Worm (Caenorhabditis elegans) whole organism, young adult: ENCODE data around the gene hpo-10.

Experiments used
- B0019.2 ChIP-seq: fragments of 200-800 bp; sonication (Bioruptor generic); conservative IDR thresholded peaks from 2 replicates; pipeline ENCODE4 v1.3.6; 2022; ENCODE audit warnings: missing genetic modification reagents, missing genetic modification characterization, missing compliant biosample characterization
- B0035.1 ChIP-seq: sonication (generic microtip); optimal IDR thresholded peaks from 2 replicates; lab custom pipeline; 2016; ENCODE audit warnings: missing genetic modification characterization, mild to moderate bottlenecking, missing compliant biosample characterization, missing genotype, missing genetic modification reagents
- C17E4.6 ChIP-seq: fragments of 200-800 bp; sonication (Bioruptor generic); IDR thresholded peaks from 2 replicates; pipeline ENCODE4 v1.3.6; 2022; ENCODE audit warnings: missing genetic modification reagents, missing genetic modification characterization, missing compliant biosample characterization
- F52B5.7 ChIP-seq: sonication (generic microtip); optimal IDR thresholded peaks from 2 replicates; lab custom pipeline; 2016; ENCODE audit warnings: mild to moderate bottlenecking, missing genetic modification characterization, missing compliant biosample characterization
- F57A8.1 ChIP-seq: fragments of 200-800 bp; sonication (Bioruptor generic); optimal IDR thresholded peaks from 2 replicates; lab custom pipeline; 2018; ENCODE audit warnings: mild to moderate bottlenecking, missing genetic modification characterization, moderate library complexity, missing compliant biosample characterization
- T07F8.4 ChIP-seq: sonication (generic microtip); optimal IDR thresholded peaks from 2 replicates; lab custom pipeline; 2016; ENCODE audit warnings: mild to moderate bottlenecking, missing genetic modification characterization, moderate library complexity, missing compliant biosample characterization
- Y95B8A.8 ChIP-seq: fragments of 200-800 bp; sonication (Bioruptor generic); IDR thresholded peaks from 2 replicates; pipeline ENCODE4 v1.3.6; 2022; ENCODE audit warnings: missing genetic modification reagents, missing genetic modification characterization, missing compliant biosample characterization
- ZK185.1 ChIP-seq: sonication (generic microtip); optimal IDR thresholded peaks from 2 replicates; lab custom pipeline; 2016; ENCODE audit warnings: mild to moderate bottlenecking, missing genetic modification characterization, missing compliant biosample characterization; ENCODE audit not compliant: poor library complexity, severe bottlenecking
- aptf-2 ChIP-seq: fragments of 200-800 bp; sonication (Bioruptor generic); conservative IDR thresholded peaks from 2 replicates; pipeline ENCODE4 v1.3.6; 2022; ENCODE audit warnings: missing genetic modification reagents, missing genetic modification characterization, missing compliant biosample characterization
- aptf-3 ChIP-seq: fragments of 200-800 bp; sonication (Bioruptor generic); IDR thresholded peaks from 2 replicates; pipeline ENCODE4 v1.3.6; 2022; ENCODE audit warnings: missing genetic modification characterization, missing compliant biosample characterization
- athp-1 ChIP-seq: sonication (generic microtip); optimal IDR thresholded peaks from 2 replicates; lab custom pipeline; 2017; ENCODE audit warnings: mild to moderate bottlenecking, missing genetic modification characterization, missing compliant biosample characterization
- attf-5 ChIP-seq: fragments of 200-800 bp; sonication (Bioruptor generic); optimal IDR thresholded peaks from 2 replicates; lab custom pipeline; 2018; ENCODE audit warnings: mild to moderate bottlenecking, missing genetic modification characterization, missing compliant biosample characterization
- bed-2 ChIP-seq: fragments of 200-800 bp; sonication (Bioruptor generic); IDR thresholded peaks from 2 replicates; pipeline ENCODE4 v1.3.6; 2022; ENCODE audit warnings: missing genetic modification reagents, missing genetic modification characterization, missing compliant biosample characterization
- ceh-100 ChIP-seq: fragments of 200-800 bp; sonication (Bioruptor generic); IDR thresholded peaks from 2 replicates; pipeline ENCODE4 v1.3.6; 2022; ENCODE audit warnings: missing genetic modification reagents, missing genetic modification characterization, missing compliant biosample characterization
- ceh-27 ChIP-seq: fragments of 200-800 bp; sonication (Bioruptor generic); optimal IDR thresholded peaks from 2 replicates; lab custom pipeline; 2018; ENCODE audit warnings: mild to moderate bottlenecking, missing genetic modification characterization, moderate library complexity, missing compliant biosample characterization
- ceh-91 ChIP-seq: fragments of 200-800 bp; sonication (Bioruptor generic); IDR thresholded peaks from 2 replicates; pipeline ENCODE4 v1.3.6; 2022; ENCODE audit warnings: missing genetic modification reagents, missing genetic modification characterization, missing compliant biosample characterization
- chd-7 ChIP-seq: sonication (generic microtip); optimal IDR thresholded peaks from 2 replicates; lab custom pipeline; 2016; ENCODE audit warnings: mild to moderate bottlenecking, missing genetic modification characterization, moderate library complexity, missing compliant biosample characterization
- dox-1 ChIP-seq: fragments of 200-800 bp; sonication (Bioruptor generic); IDR thresholded peaks from 2 replicates; pipeline ENCODE4 v1.3.6; 2022; ENCODE audit warnings: missing genetic modification reagents, missing genetic modification characterization, missing compliant biosample characterization
- egl-44 ChIP-seq: fragments of 200-800 bp; sonication (Bioruptor generic); IDR thresholded peaks from 2 replicates; pipeline ENCODE4 v1.3.6; 2022; ENCODE audit warnings: missing genetic modification reagents, missing genetic modification characterization, missing compliant biosample characterization
- ekl-4 ChIP-seq: fragments of 200-800 bp; sonication (Bioruptor generic); IDR thresholded peaks from 2 replicates; pipeline ENCODE4 v1.3.6; 2022; ENCODE audit warnings: missing genetic modification reagents, missing genetic modification characterization, missing compliant biosample characterization
- gei-17 ChIP-seq: fragments of 200-800 bp; sonication (Bioruptor generic); optimal IDR thresholded peaks from 2 replicates; lab custom pipeline; 2018; ENCODE audit warnings: mild to moderate bottlenecking, missing genetic modification characterization, missing compliant biosample characterization
- lin-26 ChIP-seq: fragments of 200-800 bp; sonication (Bioruptor generic); IDR thresholded peaks from 2 replicates; pipeline ENCODE4 v1.3.6; 2022; ENCODE audit warnings: missing genetic modification reagents, missing genetic modification characterization, missing compliant biosample characterization
- lin-35 ChIP-seq, 3 experiments: fragments of 150-350 bp in 2 of 3; sonication (generic microtip) in 1 of 3; optimal IDR thresholded peaks; 2 replicates each; lab custom pipeline; 2014 to 2018; ENCODE audit warnings: missing biosample characterization in 3 of 3, missing genetic modification characterization in 3 of 3, missing genetic modification reagents in 3 of 3
- lin-54 ChIP-seq: fragments of 200-800 bp; sonication (Bioruptor generic); optimal IDR thresholded peaks from 2 replicates; lab custom pipeline; 2018; ENCODE audit warnings: mild to moderate bottlenecking, missing genetic modification characterization, missing compliant biosample characterization
- lsl-1 ChIP-seq: fragments of 200-800 bp; sonication (Bioruptor generic); optimal IDR thresholded peaks from 2 replicates; lab custom pipeline; 2018; ENCODE audit warnings: mild to moderate bottlenecking, missing genetic modification characterization, moderate library complexity, missing compliant biosample characterization
- lsy-27 ChIP-seq: sonication (generic microtip); optimal IDR thresholded peaks from 2 replicates; lab custom pipeline; 2017; ENCODE audit warnings: missing genetic modification characterization, mild to moderate bottlenecking, missing compliant biosample characterization, antibody characterized with exemption, missing genotype, borderline replicate concordance; ENCODE audit not compliant: insufficient read depth
- madf-10 ChIP-seq: sonication (generic microtip); optimal IDR thresholded peaks from 2 replicates; lab custom pipeline; 2016; ENCODE audit warnings: mild to moderate bottlenecking, missing genetic modification characterization, missing compliant biosample characterization
- madf-3 ChIP-seq: fragments of 200-800 bp; sonication (Bioruptor generic); IDR thresholded peaks from 2 replicates; pipeline ENCODE4 v1.3.6; 2022; ENCODE audit warnings: missing genetic modification reagents, missing genetic modification characterization, missing compliant biosample characterization
- madf-6 ChIP-seq: fragments of 200-800 bp; sonication (Bioruptor generic); IDR thresholded peaks from 2 replicates; pipeline ENCODE4 v1.3.6; 2022; ENCODE audit warnings: missing genetic modification reagents, missing genetic modification characterization, missing compliant biosample characterization
- madf-8 ChIP-seq: fragments of 200-800 bp; sonication (Bioruptor generic); conservative IDR thresholded peaks from 2 replicates; pipeline ENCODE4 v1.3.6; 2022; ENCODE audit warnings: missing genetic modification reagents, missing genetic modification characterization, missing compliant biosample characterization
- mes-4 ChIP-seq: sonication (generic microtip); optimal IDR thresholded peaks from 2 replicates; lab custom pipeline; 2016; ENCODE audit warnings: missing genotype, missing genetic modification characterization, missing compliant biosample characterization
- mxl-1 ChIP-seq: sonication (generic microtip); optimal IDR thresholded peaks from 2 replicates; lab custom pipeline; 2016; ENCODE audit warnings: missing genetic modification characterization, missing compliant biosample characterization
- nfyb-1 ChIP-seq: fragments of 200-800 bp; sonication (Bioruptor generic); IDR thresholded peaks from 2 replicates; pipeline ENCODE4 v1.3.6; 2022; ENCODE audit warnings: missing genetic modification reagents, missing genetic modification characterization, missing compliant biosample characterization
- nhr-27 ChIP-seq: fragments of 200-800 bp; sonication (Bioruptor generic); optimal IDR thresholded peaks from 2 replicates; lab custom pipeline; 2018; ENCODE audit warnings: mild to moderate bottlenecking, missing genetic modification characterization, moderate library complexity, missing compliant biosample characterization
- rec-8 ChIP-seq, 2 experiments: sonication (generic microtip); optimal IDR thresholded peaks; 2 replicates each; lab custom pipeline; 2016; ENCODE audit warnings: mild to moderate bottlenecking in 2 of 2, missing genetic modification characterization in 2 of 2, missing genetic modification reagents in 2 of 2, missing genotype in 2 of 2, missing biosample characterization in 1 of 2, missing compliant biosample characterization in 1 of 2, moderate library complexity in 1 of 2
- repo-1 ChIP-seq: sonication (generic microtip); optimal IDR thresholded peaks from 2 replicates; lab custom pipeline; 2017; ENCODE audit warnings: mild to moderate bottlenecking, missing genetic modification characterization, missing compliant biosample characterization
- rpc-1 ChIP-seq, 2 experiments: fragments of 150-350 bp in 1 of 2; sonication (generic microtip) in 1 of 2; optimal IDR thresholded peaks; 2 replicates each; lab custom pipeline; 2014 to 2018; ENCODE audit warnings: missing biosample characterization in 1 of 2, missing genetic modification characterization in 1 of 2, missing genetic modification reagents in 1 of 2, missing genotype in 1 of 2
- sdz-38 ChIP-seq: sonication (generic microtip); optimal IDR thresholded peaks from 2 replicates; lab custom pipeline; 2016; ENCODE audit warnings: missing genotype, missing genetic modification characterization, missing compliant biosample characterization
- sea-2 ChIP-seq: fragments of 200-800 bp; sonication (Bioruptor generic); IDR thresholded peaks from 2 replicates; pipeline ENCODE4 v1.3.6; 2022; ENCODE audit warnings: missing genetic modification characterization, missing compliant biosample characterization
- snpc-1.3 ChIP-seq: sonication (generic microtip); optimal IDR thresholded peaks from 2 replicates; lab custom pipeline; 2017; ENCODE audit warnings: missing genetic modification characterization, mild to moderate bottlenecking, missing compliant biosample characterization, antibody characterized with exemption, moderate library complexity, missing genotype, missing genetic modification reagents; ENCODE audit not compliant: insufficient read depth
- snpc-4 ChIP-seq, 5 experiments: fragments of 150-350 bp in 1 of 5; sonication (generic microtip) in 4 of 5; optimal IDR thresholded peaks; 2 replicates each; lab custom pipeline; 2014 to 2018; ENCODE audit warnings: missing genetic modification characterization in 5 of 5, missing biosample characterization in 3 of 5, antibody characterized with exemption in 2 of 5, mild to moderate bottlenecking in 2 of 5, missing compliant biosample characterization in 2 of 5, missing genotype in 2 of 5, moderate library complexity in 2 of 5, missing genetic modification reagents in 1 of 5
- tlf-1 ChIP-seq: fragments of 200-800 bp; sonication (Bioruptor generic); optimal IDR thresholded peaks from 2 replicates; lab custom pipeline; 2018; ENCODE audit warnings: mild to moderate bottlenecking, missing genetic modification characterization, missing compliant biosample characterization
- unc-130 ChIP-seq: sonication (generic microtip); optimal IDR thresholded peaks from 2 replicates; lab custom pipeline; 2016; ENCODE audit warnings: missing genetic modification reagents, missing genetic modification characterization, missing compliant biosample characterization
- zfh-2 ChIP-seq: fragments of 200-800 bp; sonication (Bioruptor generic); conservative IDR thresholded peaks from 2 replicates; pipeline ENCODE4 v1.3.6; 2022; ENCODE audit warnings: missing genetic modification reagents, missing genetic modification characterization, missing compliant biosample characterization
- zim-3 ChIP-seq: sonication (generic microtip); optimal IDR thresholded peaks from 2 replicates; lab custom pipeline; 2017; ENCODE audit warnings: mild to moderate bottlenecking, missing genetic modification characterization, moderate library complexity, missing compliant biosample characterization
- ztf-6 ChIP-seq: fragments of 200-800 bp; sonication (Bioruptor generic); IDR thresholded peaks from 2 replicates; pipeline ENCODE4 v1.3.6; 2022; ENCODE audit warnings: missing genetic modification reagents, missing genetic modification characterization, missing compliant biosample characterization

The hpo-10 gene

DNA sequence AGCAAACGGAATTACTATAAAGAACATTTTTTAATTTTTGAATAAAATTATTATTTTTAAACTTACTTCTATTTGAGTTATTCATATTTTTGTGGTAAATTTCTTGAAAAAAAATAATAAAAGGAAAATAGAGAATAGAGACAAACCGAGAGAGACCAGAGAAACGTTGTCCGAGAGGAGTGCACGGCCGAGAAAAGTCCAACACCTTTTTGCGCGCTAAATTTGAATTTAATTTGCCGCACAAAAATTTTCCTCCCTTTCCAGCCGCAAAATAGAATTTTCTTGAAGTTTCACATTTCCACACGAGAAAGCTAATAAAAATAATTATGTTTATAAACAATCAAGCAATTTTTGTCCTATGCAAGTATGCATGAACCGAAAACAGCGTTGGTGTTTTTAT lies 7.5 kb upstream of the hpo-10 start, which contains the start of the genes F01F1.11 and F01F1.3 (continued):
- peak; percentile 72 for TF ChIP-seq ceh-27 (GFP tag; lab: Kevin White, UChicago)
- TF ChIP-seq F52B5.7 (tag; lab: Kevin White, UChicago), result no peak
- no peak for TF ChIP-seq snpc-4 (GFP tag; optimal IDR thresholded peaks at IDR 0.05; lab: Kevin White, UChicago)
- peak in 2 of 4 experiments; percentile 13 to 17 for TF ChIP-seq snpc-4 (tag; optimal IDR thresholded peaks at IDR 0.05; lab: Kevin White, UChicago)
- TF ChIP-seq C17E4.6 (GFP tag; lab: Robert Waterston, UW), result 0 out of 2 replicates have a peak, but pooled peaks have one; percentile 28
- no peak for TF ChIP-seq nhr-27 (tag; lab: Kevin White, UChicago)
- peak; percentile 50; the same call in 1 of the 2 replicates for TF ChIP-seq ceh-91 (GFP tag; lab: Robert Waterston, UW)
- TF ChIP-seq B0019.2 (GFP tag; lab: Robert Waterston, UW), result 0 out of 2 replicates have a peak, but pooled peaks have one; percentile 15
- TF ChIP-seq bed-2 (GFP tag; lab: Robert Waterston, UW), result peak; percentile 77; the same call in 1 of the 2 replicates
- TF ChIP-seq rpc-1 (optimal IDR thresholded peaks at IDR 0.05; lab: Kevin White, UChicago), result no peak
- TF ChIP-seq rpc-1 (tag; optimal IDR thresholded peaks at IDR 0.05; lab: Kevin White, UChicago), result no peak
- no peak for TF ChIP-seq mes-4 (tag; lab: Kevin White, UChicago)
- peak; percentile 28 for TF ChIP-seq snpc-1.3 (tag; lab: Kevin White, UChicago)
- TF ChIP-seq athp-1 (tag; lab: Kevin White, UChicago), result peak; percentile 6
- peak; percentile 5 for TF ChIP-seq attf-5
- TF ChIP-seq lin-35 (GFP tag; optimal IDR thresholded peaks at IDR 0.05; lab: Kevin White, UChicago), result peak in 2 of 3 experiments; percentile 56 to 93
- TF ChIP-seq ZK185.1, result peak; percentile 78
- no peak for TF ChIP-seq gei-17 (GFP tag; lab: Kevin White, UChicago)
- no peak for TF ChIP-seq lsy-27 (tag; lab: Kevin White, UChicago)
- peak; percentile 64; the same call in 1 of the 2 replicates for TF ChIP-seq dox-1 (GFP tag; lab: Robert Waterston, UW)
- no peak for TF ChIP-seq egl-44
- TF ChIP-seq ztf-6, result no peak
- TF ChIP-seq madf-6 (GFP tag; lab: Robert Waterston, UW), result peak; percentile 80
- no peak for TF ChIP-seq madf-3 (GFP tag; lab: Robert Waterston, UW)
- TF ChIP-seq sdz-38 (tag; lab: Kevin White, UChicago), result no peak
- TF ChIP-seq repo-1 (tag; lab: Kevin White, UChicago), result no peak
- peak; percentile 91 for TF ChIP-seq unc-130 (GFP tag; lab: Kevin White, UChicago)
- TF ChIP-seq zim-3 (tag; lab: Kevin White, UChicago), result no peak
- TF ChIP-seq sea-2 (GFP tag; lab: Robert Waterston, UW), result no peak
- TF ChIP-seq lsl-1, result peak; percentile 61
- no peak for TF ChIP-seq B0035.1 (tag; lab: Kevin White, UChicago)
- peak; percentile 9 for TF ChIP-seq tlf-1 (GFP tag; lab: Kevin White, UChicago)
- TF ChIP-seq T07F8.4 (tag; lab: Kevin White, UChicago), result no peak
- peak; percentile 23 to 31 for TF ChIP-seq rec-8 (tag; optimal IDR thresholded peaks at IDR 0.05; lab: Kevin White, UChicago)
- no peak for TF ChIP-seq lin-26 (GFP tag; lab: Robert Waterston, UW)
- TF ChIP-seq aptf-3, result no peak
- peak; percentile 64; the same call in 1 of the 2 replicates for TF ChIP-seq nfyb-1 (GFP tag; lab: Robert Waterston, UW)
- TF ChIP-seq mxl-1 (tag; lab: Kevin White, UChicago), result no peak
- no peak for TF ChIP-seq Y95B8A.8
- TF ChIP-seq zfh-2 (GFP tag; lab: Robert Waterston, UW), result no peak
- TF ChIP-seq chd-7 (tag; lab: Kevin White, UChicago), result no peak
- TF ChIP-seq ceh-100, result peak; percentile 36; the same call in 1 of the 2 replicates
- TF ChIP-seq ekl-4 (GFP tag; lab: Robert Waterston, UW), result peak; percentile 45; the same call in 1 of the 2 replicates
- peak; percentile 94 for TF ChIP-seq lin-54
- TF ChIP-seq aptf-2 (GFP tag; lab: Robert Waterston, UW), result 0 out of 2 replicates have a peak, but pooled peaks have one; percentile 52
- TF ChIP-seq madf-10 (tag; lab: Kevin White, UChicago), result peak; percentile 40
- no peak for TF ChIP-seq F57A8.1 (GFP tag; lab: Kevin White, UChicago)
- 0 out of 2 replicates have a peak, but pooled peaks have one; percentile 25 for TF ChIP-seq madf-8
